Fruit fly (Drosophila melanogaster): ENCODE measurements around the gene CG6650.

DNA sequence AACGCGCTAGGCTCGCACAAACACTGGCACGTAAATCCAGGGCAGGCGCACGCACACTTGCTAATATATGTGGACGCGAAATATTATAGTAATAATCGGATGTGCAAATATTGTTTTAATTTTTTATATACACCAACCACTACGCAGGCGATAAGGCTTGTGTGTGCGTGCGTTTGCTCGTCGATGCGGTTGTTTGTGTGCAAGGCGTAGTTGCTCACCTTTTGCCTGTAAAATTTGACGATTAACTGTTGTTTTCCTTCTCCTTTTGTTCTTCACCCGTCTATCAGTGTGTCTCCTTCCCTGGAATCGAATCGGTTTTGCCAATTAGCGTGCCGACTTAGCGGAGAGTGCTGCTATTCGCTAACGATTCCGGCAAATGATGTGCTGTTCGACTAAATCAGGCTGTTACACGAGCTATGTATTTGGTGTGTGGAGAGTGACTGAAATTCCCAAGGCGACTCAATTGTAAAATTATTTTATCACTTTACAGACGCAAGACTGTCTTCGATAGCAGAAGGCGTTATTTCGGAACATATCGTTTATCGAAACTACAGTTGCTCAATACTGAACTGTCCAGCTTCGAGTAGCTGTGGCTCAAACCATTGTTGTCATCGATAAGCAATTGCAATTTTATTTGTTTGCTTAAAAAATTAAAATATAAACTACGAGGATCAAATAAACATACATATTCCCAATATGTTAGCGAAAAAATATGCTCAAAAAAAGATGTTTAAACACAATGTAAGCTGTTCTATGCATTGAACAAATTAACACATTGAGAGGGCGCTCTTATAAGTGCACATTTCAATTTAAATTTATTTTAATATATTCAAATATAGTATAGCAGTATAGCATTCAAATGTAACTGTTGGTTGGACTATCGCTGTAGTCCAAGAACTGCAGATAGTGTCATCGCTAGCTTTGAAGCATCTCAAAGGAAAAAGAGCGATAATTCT lies at the start of gene CG6650, which contains the start of gene endos:
- no peak for TF ChIP-seq lola (GFP tag; optimal IDR thresholded peaks at IDR 0.05)
- TF ChIP-seq usp (GFP tag; optimal IDR thresholded peaks at IDR 0.05) = no peak
- TF ChIP-seq fru (GFP tag; optimal IDR thresholded peaks at IDR 0.05) = peak; percentile 63

Data from whole organism, wandering third instar larva.